Comparison of ENCODE assay signal across 3 worm cellular contexts in genomic region chrII:6893589-6894245, ce11.
TF ChIP-seq lines count a peak whose summit lies in the region.

TSS of gene adal-1 (minus strand) at chrII:6893639.

TF ChIP-seq in whole organism, L1 larva, 84 proteins besides CTCF, POLR2A, EP300 and RAD21:
- TF ChIP-seq aly-2 (tag; optimal IDR thresholded peaks at IDR 0.05; lab: Kevin White, UChicago) (no peak), nhr-11 (tag; optimal IDR thresholded peaks at IDR 0.05; lab: Kevin White, UChicago) (no peak), unc-130 (tag; optimal IDR thresholded peaks at IDR 0.05; lab: Kevin White, UChicago) (no peak), swsn-7 (tag; optimal IDR thresholded peaks at IDR 0.05; lab: Kevin White, UChicago) (no peak), lin-14 (GFP tag; optimal IDR thresholded peaks at IDR 0.05; lab: Kevin White, UChicago) (no peak), irx-1 (tag; optimal IDR thresholded peaks at IDR 0.05; lab: Kevin White, UChicago) (no peak), nhr-71 (tag; optimal IDR thresholded peaks at IDR 0.05; lab: Kevin White, UChicago) (no peak), lsy-2 (tag; optimal IDR thresholded peaks at IDR 0.05; lab: Kevin White, UChicago) (peak in 1 of 2 experiments; percentile 37), skn-1 (tag; optimal IDR thresholded peaks at IDR 0.05; lab: Kevin White, UChicago) (no peak), ztf-4 (tag; optimal IDR thresholded peaks at IDR 0.05; lab: Kevin White, UChicago) (no peak), elt-3 (tag; optimal IDR thresholded peaks at IDR 0.05; lab: Kevin White, UChicago) (no peak), vab-15 (tag; optimal IDR thresholded peaks at IDR 0.05; lab: Kevin White, UChicago) (no peak), efl-1 (optimal IDR thresholded peaks at IDR 0.05; lab: Kevin White, UChicago) (peak in 1 of 2 experiments; percentile 20), efl-1 (GFP tag; optimal IDR thresholded peaks at IDR 0.05 in 1 of 2; lab: Kevin White, UChicago) (peak in 1 of 2 experiments; percentile 81), fos-1 (tag; optimal IDR thresholded peaks at IDR 0.05; lab: Kevin White, UChicago) (no peak), ceh-90 (tag; optimal IDR thresholded peaks at IDR 0.05; lab: Kevin White, UChicago) (no peak), ets-5 (GFP tag; IDR thresholded peaks at IDR 0.05; lab: Robert Waterston, UW) (no peak), pag-3 (tag; optimal IDR thresholded peaks at IDR 0.05; lab: Kevin White, UChicago; ENCODE audit: borderline replicate concordance, insufficient read depth) (no peak), xbp-1 (tag; optimal IDR thresholded peaks at IDR 0.05; lab: Kevin White, UChicago) (no peak), C16A3.4 (tag; optimal IDR thresholded peaks at IDR 0.05; lab: Kevin White, UChicago) (no peak), blmp-1 (tag; optimal IDR thresholded peaks at IDR 0.05; lab: Kevin White, UChicago) (peak; percentile 43)

TF ChIP-seq in whole organism, mixed stage, embryonic, 35 proteins besides CTCF, POLR2A, EP300 and RAD21:
- TF ChIP-seq lsy-2 (tag; optimal IDR thresholded peaks at IDR 0.05; lab: Kevin White, UChicago) (peak; percentile 61), bed-3 (GFP tag; optimal IDR thresholded peaks at IDR 0.05; lab: Kevin White, UChicago) (no peak), nhr-76 (tag; optimal IDR thresholded peaks at IDR 0.05; lab: Kevin White, UChicago) (no peak), cnd-1 (tag; optimal IDR thresholded peaks at IDR 0.05; lab: Kevin White, UChicago) (no peak), zip-8 (tag; optimal IDR thresholded peaks at IDR 0.05; lab: Kevin White, UChicago) (no peak), ceh-43 (GFP tag; optimal IDR thresholded peaks at IDR 0.05; lab: Kevin White, UChicago) (no peak), nhr-12 (tag; optimal IDR thresholded peaks at IDR 0.05; lab: Kevin White, UChicago) (no peak)

TF ChIP-seq in whole organism, young adult, 124 proteins besides CTCF, POLR2A, EP300 and RAD21:
- no peak for TF ChIP-seq nhr-179 (tag; optimal IDR thresholded peaks at IDR 0.05; lab: Kevin White, UChicago)
- TF ChIP-seq gei-17 (GFP tag; optimal IDR thresholded peaks at IDR 0.05; lab: Kevin White, UChicago), result no peak
- TF ChIP-seq ZK185.1 (tag; optimal IDR thresholded peaks at IDR 0.05; lab: Kevin White, UChicago; ENCODE audit: poor library complexity, severe bottlenecking), result no peak
- TF ChIP-seq hlh-26 (GFP tag; conservative IDR thresholded peaks at IDR 0.05; lab: Robert Waterston, UW), result no peak
- peak; percentile 61 for TF ChIP-seq lsl-1 (GFP tag; optimal IDR thresholded peaks at IDR 0.05; lab: Kevin White, UChicago)
- peak; percentile 6 for TF ChIP-seq snpc-1.1 (tag; optimal IDR thresholded peaks at IDR 0.05; lab: Kevin White, UChicago; ENCODE audit: insufficient read depth)
- no peak for TF ChIP-seq rec-8 (tag; optimal IDR thresholded peaks at IDR 0.05; lab: Kevin White, UChicago)
- no peak for TF ChIP-seq hsf-1 (GFP tag; IDR thresholded peaks at IDR 0.05; lab: Robert Waterston, UW)
- no peak for TF ChIP-seq cebp-2 (GFP tag; IDR thresholded peaks at IDR 0.05; lab: Robert Waterston, UW)
- no peak for TF ChIP-seq ceh-91 (GFP tag; IDR thresholded peaks at IDR 0.05; lab: Robert Waterston, UW)
- TF ChIP-seq ama-1 (optimal IDR thresholded peaks at IDR 0.05; lab: Kevin White, UChicago), result no peak
- no peak for TF ChIP-seq ama-1 (GFP tag; optimal IDR thresholded peaks at IDR 0.05; lab: Kevin White, UChicago)
